Fruit fly (Drosophila melanogaster) whole organism, embryonic: ENCODE measurements around the gene CG4297.
A peak's percentile ranks its signal among the peaks of the same experiment; 100 is the strongest.

Source experiments
- B-H1 ChIP-seq: fragments of 200-800 bp; sonication (Bioruptor generic); IDR thresholded peaks from 3 replicates; pipeline ENCODE4 v1.3.6; 2022; ENCODE audit warnings: missing biosample characterization, missing genetic modification characterization
- B-H2 ChIP-seq: fragments of 200-800 bp; sonication (Bioruptor generic); optimal IDR thresholded peaks from 2 replicates; lab custom pipeline; 2018; ENCODE audit warnings: missing biosample characterization, mild to moderate bottlenecking, missing genetic modification characterization
- Bteb2 ChIP-seq: fragments of 200-800 bp; sonication (Bioruptor generic); optimal IDR thresholded peaks from 2 replicates; lab custom pipeline; 2016; ENCODE audit warnings: missing biosample characterization, missing genetic modification characterization
- CG10654 ChIP-seq: fragments of 200-800 bp; sonication (Bioruptor generic); optimal IDR thresholded peaks from 2 replicates; lab custom pipeline; 2016; ENCODE audit warnings: missing biosample characterization, missing genetic modification characterization
- CG17568 ChIP-seq: fragments of 200-800 bp; sonication (Bioruptor generic); optimal IDR thresholded peaks from 2 replicates; lab custom pipeline; 2018; ENCODE audit warnings: missing biosample characterization, mild to moderate bottlenecking, missing genetic modification characterization, moderate library complexity
- CG1832 ChIP-seq: fragments of 200-800 bp; sonication (Bioruptor generic); optimal IDR thresholded peaks from 2 replicates; lab custom pipeline; 2017; ENCODE audit warnings: missing biosample characterization, mild to moderate bottlenecking, missing genetic modification characterization, inconsistent platforms
- CG18599 ChIP-seq: fragments of 200-800 bp; sonication (Bioruptor generic); optimal IDR thresholded peaks from 3 replicates; lab custom pipeline; 2017; ENCODE audit warnings: missing biosample characterization, missing genetic modification characterization, mild to moderate bottlenecking, moderate library complexity, missing genetic modification reagents
- CG3065 ChIP-seq: fragments of 200-800 bp; sonication (Bioruptor generic); optimal IDR thresholded peaks from 2 replicates; lab custom pipeline; 2016; ENCODE audit warnings: missing biosample characterization, missing genetic modification characterization
- CG3281 ChIP-seq: fragments of 200-800 bp; sonication (Bioruptor generic); optimal IDR thresholded peaks from 3 replicates; lab custom pipeline; 2017; ENCODE audit warnings: missing biosample characterization, mild to moderate bottlenecking, missing genetic modification characterization
- CG33213 ChIP-seq: fragments of 200-800 bp; sonication (Bioruptor generic); optimal IDR thresholded peaks from 3 replicates; lab custom pipeline; 2016; ENCODE audit warnings: missing biosample characterization, missing genetic modification characterization
- CG4328 ChIP-seq: fragments of 200-800 bp; sonication (Bioruptor generic); optimal IDR thresholded peaks from 3 replicates; lab custom pipeline; 2017; ENCODE audit warnings: missing biosample characterization, missing genetic modification reagents, missing genetic modification characterization
- CG5245 ChIP-seq: fragments of 200-800 bp; sonication (Bioruptor generic); optimal IDR thresholded peaks from 3 replicates; lab custom pipeline; 2016; ENCODE audit warnings: missing biosample characterization, missing genetic modification characterization
- CG6272 ChIP-seq: fragments of 200-800 bp; sonication (Bioruptor generic); IDR thresholded peaks from 2 replicates; pipeline ENCODE4 v1.3.6; 2022; ENCODE audit warnings: missing biosample characterization, missing genetic modification characterization
- CG6689 ChIP-seq: fragments of 200-800 bp; sonication (Bioruptor generic); IDR thresholded peaks from 2 replicates; pipeline ENCODE4 v1.3.6; 2022; ENCODE audit warnings: missing biosample characterization, missing genetic modification characterization
- CG7357 ChIP-seq: fragments of 200-800 bp; sonication (Bioruptor generic); IDR thresholded peaks from 3 replicates; pipeline ENCODE4 v1.3.6; 2022; ENCODE audit warnings: missing biosample characterization, missing genetic modification characterization
- CG8281 ChIP-seq: fragments of 200-800 bp; sonication (Bioruptor generic); optimal IDR thresholded peaks from 2 replicates; lab custom pipeline; 2018; ENCODE audit warnings: missing biosample characterization, mild to moderate bottlenecking, missing genetic modification characterization, moderate library complexity
- CG8388 ChIP-seq: fragments of 200-800 bp; sonication (Bioruptor generic); optimal IDR thresholded peaks from 2 replicates; lab custom pipeline; 2019; ENCODE audit warnings: missing biosample characterization, mild to moderate bottlenecking, missing genetic modification characterization, moderate library complexity
- CG9817 ChIP-seq: fragments of 200-800 bp; sonication (Bioruptor generic); optimal IDR thresholded peaks from 2 replicates; lab custom pipeline; 2018; ENCODE audit warnings: missing biosample characterization, mild to moderate bottlenecking, missing genetic modification characterization, moderate library complexity
- Camta ChIP-seq: fragments of 200-800 bp; sonication (Bioruptor generic); optimal IDR thresholded peaks from 2 replicates; lab custom pipeline; 2016; ENCODE audit warnings: missing biosample characterization, missing genetic modification characterization
- CoRest ChIP-seq: fragments of 200-800 bp; sonication (Bioruptor generic); optimal IDR thresholded peaks from 3 replicates; lab custom pipeline; 2018; ENCODE audit warnings: missing biosample characterization, mild to moderate bottlenecking, missing genetic modification characterization, moderate library complexity
- CrebB ChIP-seq: fragments of 200-800 bp; sonication (Bioruptor generic); optimal IDR thresholded peaks from 3 replicates; lab custom pipeline; 2018; ENCODE audit warnings: missing biosample characterization, mild to moderate bottlenecking, missing genetic modification characterization
- D19A ChIP-seq: fragments of 200-800 bp; optimal IDR thresholded peaks from 3 replicates; lab custom pipeline; 2019; ENCODE audit warnings: missing biosample characterization, mild to moderate bottlenecking, missing genetic modification characterization, moderate library complexity
- Ets65A ChIP-seq: fragments of 200-800 bp; sonication (Bioruptor generic); peaks from one replicate; lab custom pipeline; 2016; ENCODE audit warnings: missing biosample characterization, missing genetic modification characterization
- Ets97D ChIP-seq: fragments of 200-800 bp; sonication (Bioruptor generic); optimal IDR thresholded peaks from 3 replicates; lab custom pipeline; 2016; ENCODE audit warnings: missing biosample characterization, missing genetic modification characterization
- Fer2 ChIP-seq: fragments of 200-800 bp; sonication (Bioruptor generic); optimal IDR thresholded peaks from 2 replicates; lab custom pipeline; 2018; ENCODE audit warnings: missing biosample characterization, mild to moderate bottlenecking, missing genetic modification characterization, moderate library complexity
- HmgD ChIP-seq: fragments of 200-800 bp; sonication (Bioruptor generic); optimal IDR thresholded peaks from 3 replicates; lab custom pipeline; 2016; ENCODE audit warnings: missing biosample characterization, missing genetic modification characterization
- NfI ChIP-seq: fragments of 200-800 bp; sonication (Bioruptor generic); optimal IDR thresholded peaks from 3 replicates; lab custom pipeline; 2018; ENCODE audit warnings: missing biosample characterization, mild to moderate bottlenecking, missing genetic modification characterization, moderate library complexity
- Vsx1 ChIP-seq: fragments of 200-800 bp; sonication (Bioruptor generic); optimal IDR thresholded peaks from 2 replicates; lab custom pipeline; 2017; ENCODE audit warnings: missing biosample characterization, mild to moderate bottlenecking, missing genetic modification characterization, missing genetic modification reagents
- ab ChIP-seq: fragments of 200-800 bp; sonication (Bioruptor generic); optimal IDR thresholded peaks from 2 replicates; lab custom pipeline; 2016; ENCODE audit warnings: missing biosample characterization, missing genetic modification characterization
- abd-A ChIP-seq: fragments of 200-800 bp; sonication (Bioruptor generic); optimal IDR thresholded peaks from 3 replicates; lab custom pipeline; 2019; ENCODE audit warnings: missing biosample characterization, mild to moderate bottlenecking, missing genetic modification characterization, moderate library complexity
- ap ChIP-seq: fragments of 200-800 bp; sonication (Bioruptor generic); IDR thresholded peaks from 2 replicates; pipeline ENCODE4 v1.3.6; 2022; ENCODE audit warnings: missing biosample characterization, missing genetic modification characterization
- cg ChIP-seq: fragments of 200-800 bp; sonication (Bioruptor generic); optimal IDR thresholded peaks from 3 replicates; lab custom pipeline; 2019; ENCODE audit warnings: missing biosample characterization, mild to moderate bottlenecking, missing genetic modification characterization, moderate library complexity
- chif ChIP-seq, 2 experiments: fragments of 200-800 bp; sonication (Bioruptor generic); optimal IDR thresholded peaks; 3 replicates each; lab custom pipeline; 2016; ENCODE audit warnings: missing biosample characterization in 2 of 2, missing genetic modification characterization in 2 of 2
- esg ChIP-seq: fragments of 200-800 bp; sonication (Bioruptor generic); conservative IDR thresholded peaks from 2 replicates; pipeline ENCODE4 v1.3.6; 2022; ENCODE audit warnings: missing biosample characterization, missing genetic modification characterization
- eyg ChIP-seq: fragments of 200-800 bp; sonication (Bioruptor generic); optimal IDR thresholded peaks from 3 replicates; lab custom pipeline; 2016; ENCODE audit warnings: missing biosample characterization, missing genetic modification characterization
- fd96Cb ChIP-seq: fragments of 200-800 bp; sonication (Bioruptor generic); optimal IDR thresholded peaks from 2 replicates; lab custom pipeline; 2018; ENCODE audit warnings: missing biosample characterization, mild to moderate bottlenecking, missing genetic modification characterization, moderate library complexity
- gsb-n ChIP-seq: fragments of 200-800 bp; sonication (Bioruptor generic); optimal IDR thresholded peaks from 3 replicates; lab custom pipeline; 2018; ENCODE audit warnings: missing biosample characterization, mild to moderate bottlenecking, missing genetic modification characterization
- jing ChIP-seq: fragments of 200-800 bp; sonication (Bioruptor generic); optimal IDR thresholded peaks from 2 replicates; lab custom pipeline; 2018; ENCODE audit warnings: missing biosample characterization, mild to moderate bottlenecking, missing genetic modification characterization
- kay ChIP-seq: fragments of 200-800 bp; sonication (Bioruptor generic); optimal IDR thresholded peaks from 2 replicates; lab custom pipeline; 2016; ENCODE audit warnings: missing biosample characterization, missing genetic modification characterization
- lab ChIP-seq: fragments of 200-800 bp; sonication (Bioruptor generic); optimal IDR thresholded peaks from 3 replicates; lab custom pipeline; 2017; ENCODE audit warnings: missing biosample characterization, missing genetic modification characterization, mild to moderate bottlenecking, moderate library complexity, missing genetic modification reagents
- lmd ChIP-seq: fragments of 200-800 bp; sonication (Bioruptor generic); IDR thresholded peaks from 2 replicates; pipeline ENCODE4 v1.3.6; 2022; ENCODE audit warnings: missing biosample characterization, missing genetic modification characterization
- maf-S ChIP-seq: fragments of 200-800 bp; sonication (Bioruptor generic); optimal IDR thresholded peaks from 2 replicates; lab custom pipeline; 2016; ENCODE audit warnings: missing biosample characterization, missing genetic modification characterization
- mld ChIP-seq: fragments of 200-800 bp; sonication (Bioruptor generic); IDR thresholded peaks from 3 replicates; pipeline ENCODE4 v1.3.6; 2022; ENCODE audit warnings: missing biosample characterization, missing genetic modification characterization; ENCODE audit not compliant: partially characterized antibody
- rib ChIP-seq: fragments of 200-800 bp; sonication (Bioruptor generic); IDR thresholded peaks from 2 replicates; pipeline ENCODE4 v1.3.6; 2022; ENCODE audit warnings: missing biosample characterization, missing genetic modification characterization
- ro ChIP-seq: fragments of 200-800 bp; sonication (Bioruptor generic); IDR thresholded peaks from 2 replicates; pipeline ENCODE4 v1.3.6; 2022; ENCODE audit warnings: missing biosample characterization, missing genetic modification characterization
- slp2 ChIP-seq: fragments of 200-800 bp; sonication (Bioruptor generic); optimal IDR thresholded peaks from 2 replicates; lab custom pipeline; 2016; ENCODE audit warnings: missing biosample characterization, missing genetic modification characterization
- tll ChIP-seq, 2 experiments: fragments of 200-800 bp in 1 of 2; fragments of >200 bp in 1 of 2; sonication (Bioruptor generic) in 1 of 2; optimal IDR thresholded peaks; 2 replicates each; lab custom pipeline; 2017 to 2019; ENCODE audit warnings: missing biosample characterization in 2 of 2, missing genetic modification characterization in 2 of 2, mild to moderate bottlenecking in 1 of 2, moderate library complexity in 1 of 2
- toy ChIP-seq: fragments of 200-800 bp; sonication (Bioruptor generic); IDR thresholded peaks from 2 replicates; pipeline ENCODE4 v1.3.6; 2022; ENCODE audit warnings: missing biosample characterization, missing genetic modification characterization
- tup ChIP-seq: fragments of 200-800 bp; sonication (Bioruptor generic); optimal IDR thresholded peaks from 2 replicates; lab custom pipeline; 2016; ENCODE audit warnings: missing biosample characterization, mild to moderate bottlenecking, missing genetic modification characterization, moderate library complexity
- z ChIP-seq: fragments of 200-800 bp; sonication (Bioruptor generic); IDR thresholded peaks from 3 replicates; pipeline ENCODE4 v1.3.6; 2022; ENCODE audit warnings: missing biosample characterization, missing genetic modification characterization

CG4297 gene

dm6 chr2L:481757-482450 is 9.9 kb upstream of the CG4297 start (continued):
- TF ChIP-seq lmd (no peak), jing (GFP tag; lab: Kevin White, UChicago) (peak; percentile 6), abd-A (tag; lab: Kevin White, UChicago) (no peak), HmgD (GFP tag; lab: Kevin White, UChicago) (no peak), D19A (tag; lab: Kevin White, UChicago) (peak; percentile 58), Ets65A (GFP tag; lab: Kevin White, UChicago) (peak; percentile 93), eyg (GFP tag; lab: Kevin White, UChicago) (peak; percentile 65), CG3281 (GFP tag; lab: Kevin White, UChicago) (peak; percentile 92), slp2 (GFP tag; lab: Kevin White, UChicago) (peak; percentile 56), B-H2 (GFP tag; lab: Kevin White, UChicago) (peak; percentile 44), CG18599 (GFP tag; lab: Kevin White, UChicago) (peak; percentile 97), fd96Cb (tag; lab: Kevin White, UChicago) (peak; percentile 65), tup (GFP tag; lab: Kevin White, UChicago) (peak; percentile 54), CrebB (tag; lab: Kevin White, UChicago) (peak; percentile 22), chif (GFP tag; optimal IDR thresholded peaks at IDR 0.05; lab: Kevin White, UChicago) (peak; percentile 31 to 50), ab (GFP tag; lab: Kevin White, UChicago) (no peak), B-H1 (no peak), esg (no peak), CG8281 (tag; lab: Kevin White, UChicago) (peak; percentile 57), ro (GFP tag; lab: Robert Waterston, UW) (no peak), CG9817 (tag; lab: Kevin White, UChicago) (peak; percentile 82), CoRest (peak; percentile 83), CG5245 (GFP tag; lab: Kevin White, UChicago) (peak; percentile 52), z (GFP tag; lab: Robert Waterston, UW) (no peak), CG10654 (GFP tag; lab: Kevin White, UChicago) (peak; percentile 71), Camta (GFP tag; lab: Kevin White, UChicago) (peak; percentile 59), kay (GFP tag; lab: Kevin White, UChicago) (peak; percentile 65), CG6272 (GFP tag; lab: Robert Waterston, UW) (peak; percentile 82), Ets97D (peak; percentile 25), NfI (GFP tag; lab: Kevin White, UChicago) (peak; percentile 85), CG6689 (GFP tag; lab: Robert Waterston, UW) (no peak), tll (GFP tag; optimal IDR thresholded peaks at IDR 0.05; lab: Kevin White, UChicago) (no peak), gsb-n (tag; lab: Kevin White, UChicago) (peak; percentile 3), Bteb2 (GFP tag; lab: Kevin White, UChicago) (peak; percentile 83), Vsx1 (GFP tag; lab: Kevin White, UChicago) (peak; percentile 65), rib (GFP tag; lab: Robert Waterston, UW) (no peak), CG8388 (GFP tag; lab: Kevin White, UChicago) (peak; percentile 70), maf-S (peak; percentile 49), CG7357 (GFP tag; lab: Robert Waterston, UW) (peak; percentile 74), mld (GFP tag; lab: Robert Waterston, UW) (no peak), CG3065 (GFP tag; lab: Kevin White, UChicago) (no peak), CG1832 (GFP tag; lab: Kevin White, UChicago) (no peak), lab (GFP tag; lab: Kevin White, UChicago) (peak; percentile 96), toy (no peak), ap (GFP tag; lab: Robert Waterston, UW) (no peak), CG4328 (GFP tag; lab: Kevin White, UChicago) (peak; percentile 26), CG17568 (peak; percentile 77), cg (GFP tag; lab: Kevin White, UChicago) (no peak), Fer2 (tag; lab: Kevin White, UChicago) (peak; percentile 9), CG33213 (GFP tag; lab: Kevin White, UChicago) (peak; percentile 62)
